Worm (Caenorhabditis elegans): ENCODE data around the gene F41H10.12.

- TF ChIP-seq hrde-1 (tag; optimal IDR thresholded peaks at IDR 0.05; ENCODE audit: borderline replicate concordance) (no peak), lin-35 (GFP tag; optimal IDR thresholded peaks at IDR 0.05) (no peak), ztf-3 (GFP tag; optimal IDR thresholded peaks at IDR 0.05) (no peak), B0261.1 (tag; optimal IDR thresholded peaks at IDR 0.05) (no peak), nhr-179 (tag; optimal IDR thresholded peaks at IDR 0.05) (no peak), let-607 (tag; optimal IDR thresholded peaks at IDR 0.05) (no peak), snpc-4 (GFP tag; optimal IDR thresholded peaks at IDR 0.05) (no peak), snpc-4 (tag; optimal IDR thresholded peaks at IDR 0.05) (peak in 1 of 4 experiments; percentile 45), ztf-18 (tag; optimal IDR thresholded peaks at IDR 0.05) (no peak), unc-62 (GFP tag; optimal IDR thresholded peaks at IDR 0.05) (no peak), dpl-1 (GFP tag; optimal IDR thresholded peaks at IDR 0.05) (no peak), ztf-22 (GFP tag; optimal IDR thresholded peaks at IDR 0.05) (no peak), attf-3 (GFP tag; conservative IDR thresholded peaks at IDR 0.05) (no peak), sea-2 (GFP tag; IDR thresholded peaks at IDR 0.05) (no peak), nfyb-1 (GFP tag; IDR thresholded peaks at IDR 0.05) (no peak)
Measured at ce11 chrIV:5393566-5393965, 8.4 kb downstream of the F41H10.12 start.

All from whole organism, young adult.